Fruit fly (Drosophila melanogaster) Kc167 (cell line): Measurements from ENCODE around the gene CG34355.

ENCODE experiments used
- h ChIP-seq: fragments of >200 bp; optimal IDR thresholded peaks from 3 replicates; lab custom pipeline; 2018; ENCODE audit warnings: missing external identifiers
- psq ChIP-seq: fragments of >200 bp; optimal IDR thresholded peaks from 2 replicates; lab custom pipeline; 2017; ENCODE audit warnings: missing external identifiers

- TF ChIP-seq h: no peak
- TF ChIP-seq psq: no peak
Measured at dm6 chr3R:23783961-23784360, 19.7 kb upstream of the CG34355 start.
